Worm (Caenorhabditis elegans) whole organism, L3 larva: ENCODE results near the gene alg-2.

Experiments used
- R02D3.7 ChIP-seq: fragments of 150-350 bp; optimal IDR thresholded peaks from 2 replicates; lab custom pipeline; 2014; ENCODE audit warnings: missing biosample characterization, missing genetic modification characterization
- ZK546.5 ChIP-seq: sonication (generic microtip); optimal IDR thresholded peaks from 2 replicates; lab custom pipeline; 2017; ENCODE audit warnings: missing biosample characterization, missing genetic modification characterization
- aly-2 ChIP-seq: fragments of 150-350 bp; optimal IDR thresholded peaks from 2 replicates; lab custom pipeline; 2014; ENCODE audit warnings: missing biosample characterization, missing genetic modification characterization
- ama-1 ChIP-seq: fragments of 150-350 bp; optimal IDR thresholded peaks from 2 replicates; lab custom pipeline; 2018
- ceh-16 ChIP-seq: sonication (generic microtip); optimal IDR thresholded peaks from 2 replicates; lab custom pipeline; 2017; ENCODE audit warnings: missing biosample characterization, missing genetic modification characterization
- ceh-28 ChIP-seq: fragments of 150-350 bp; optimal IDR thresholded peaks from 2 replicates; lab custom pipeline; 2014; ENCODE audit warnings: missing biosample characterization, missing genetic modification reagents, missing genetic modification characterization
- ceh-82 ChIP-seq: fragments of 150-350 bp; optimal IDR thresholded peaks from 2 replicates; lab custom pipeline; 2014; ENCODE audit warnings: missing biosample characterization, missing genetic modification characterization
- daf-12 ChIP-seq: fragments of 150-350 bp; optimal IDR thresholded peaks from 2 replicates; lab custom pipeline; 2014; ENCODE audit warnings: missing biosample characterization, missing genetic modification reagents, missing genetic modification characterization
- egl-27 ChIP-seq: sonication (generic microtip); optimal IDR thresholded peaks from 4 replicates; lab custom pipeline; 2017; ENCODE audit warnings: missing biosample characterization, missing genetic modification reagents, missing genetic modification characterization
- egl-5 ChIP-seq: fragments of 150-350 bp; optimal IDR thresholded peaks from 2 replicates; lab custom pipeline; 2017; ENCODE audit warnings: missing biosample characterization, missing genetic modification reagents, missing genetic modification characterization, inconsistent platforms
- elt-2 ChIP-seq: sonication (generic microtip); optimal IDR thresholded peaks from 2 replicates; lab custom pipeline; 2016; ENCODE audit warnings: missing genetic modification reagents, mild to moderate bottlenecking, missing genetic modification characterization, missing compliant biosample characterization
- elt-3 ChIP-seq, 3 experiments: fragments of 150-350 bp in 1 of 3; sonication (generic microtip) in 2 of 3; optimal IDR thresholded peaks; 2 replicates in 2 of 3; 4 replicates in 1 of 3; lab custom pipeline; 2014 to 2017; ENCODE audit warnings: missing biosample characterization in 3 of 3, missing genetic modification characterization in 3 of 3
- fkh-10 ChIP-seq: sonication (generic microtip); optimal IDR thresholded peaks from 2 replicates; lab custom pipeline; 2017; ENCODE audit warnings: missing biosample characterization, missing genetic modification reagents, missing genetic modification characterization
- fkh-2 ChIP-seq: fragments of 150-350 bp; optimal IDR thresholded peaks from 2 replicates; lab custom pipeline; 2014; ENCODE audit warnings: missing biosample characterization, missing genetic modification reagents, missing genetic modification characterization
- fos-1 ChIP-seq: fragments of 150-350 bp; optimal IDR thresholded peaks from 2 replicates; lab custom pipeline; 2014; ENCODE audit warnings: missing biosample characterization, missing genetic modification characterization
- jun-1 ChIP-seq: fragments of 150-350 bp; optimal IDR thresholded peaks from 2 replicates; lab custom pipeline; 2014; ENCODE audit warnings: missing biosample characterization, missing genetic modification reagents, missing genetic modification characterization
- lin-15B ChIP-seq: fragments of 150-350 bp; optimal IDR thresholded peaks from 2 replicates; lab custom pipeline; 2014; ENCODE audit warnings: missing biosample characterization, missing genetic modification characterization
- lin-39 ChIP-seq: fragments of 150-350 bp; optimal IDR thresholded peaks from 2 replicates; lab custom pipeline; 2018; ENCODE audit warnings: missing biosample characterization, missing genetic modification reagents, missing genetic modification characterization
- mdl-1 ChIP-seq: fragments of 150-350 bp; optimal IDR thresholded peaks from 2 replicates; lab custom pipeline; 2014; ENCODE audit warnings: missing biosample characterization, missing genetic modification characterization
- mml-1 ChIP-seq: fragments of 150-350 bp; sonication (generic microtip); optimal IDR thresholded peaks from 3 replicates; lab custom pipeline; 2014; ENCODE audit warnings: missing biosample characterization, missing genetic modification characterization
- nfya-1 ChIP-seq: sonication (generic microtip); optimal IDR thresholded peaks from 2 replicates; lab custom pipeline; 2017; ENCODE audit warnings: missing genetic modification characterization, mild to moderate bottlenecking, missing compliant biosample characterization, antibody characterized with exemption, moderate library complexity; ENCODE audit not compliant: insufficient read depth
- nhr-12 ChIP-seq: fragments of 150-350 bp; optimal IDR thresholded peaks from 2 replicates; lab custom pipeline; 2014; ENCODE audit warnings: missing biosample characterization, missing genetic modification characterization
- nhr-23 ChIP-seq: fragments of 150-350 bp; optimal IDR thresholded peaks from 2 replicates; lab custom pipeline; 2014; ENCODE audit warnings: missing biosample characterization, missing genetic modification reagents, missing genetic modification characterization
- nhr-25 ChIP-seq: sonication (generic microtip); optimal IDR thresholded peaks from 2 replicates; lab custom pipeline; 2017; ENCODE audit warnings: missing biosample characterization, missing genetic modification characterization
- nhr-28 ChIP-seq: fragments of 150-350 bp; optimal IDR thresholded peaks from 2 replicates; lab custom pipeline; 2014; ENCODE audit warnings: missing biosample characterization, missing genetic modification characterization
- nhr-43 ChIP-seq: sonication (generic microtip); optimal IDR thresholded peaks from 2 replicates; lab custom pipeline; 2016; ENCODE audit warnings: mild to moderate bottlenecking, missing genetic modification characterization, missing compliant biosample characterization; ENCODE audit not compliant: poor library complexity, severe bottlenecking
- nhr-67 ChIP-seq: fragments of 150-350 bp; optimal IDR thresholded peaks from 2 replicates; lab custom pipeline; 2014; ENCODE audit warnings: missing biosample characterization, missing genetic modification characterization
- nhr-76 ChIP-seq: fragments of 150-350 bp; sonication (generic microtip); optimal IDR thresholded peaks from 5 replicates; lab custom pipeline; 2014; ENCODE audit warnings: missing biosample characterization, missing genetic modification characterization
- nhr-77 ChIP-seq: fragments of 150-350 bp; optimal IDR thresholded peaks from 2 replicates; lab custom pipeline; 2014; ENCODE audit warnings: missing biosample characterization, missing genetic modification characterization
- pha-4 ChIP-seq: fragments of 150-350 bp; optimal IDR thresholded peaks from 2 replicates; lab custom pipeline; 2014; ENCODE audit warnings: missing biosample characterization, missing genetic modification reagents, missing genetic modification characterization
- pqm-1 ChIP-seq: fragments of 150-350 bp; optimal IDR thresholded peaks from 2 replicates; lab custom pipeline; 2017; ENCODE audit warnings: missing biosample characterization, missing genetic modification characterization, inconsistent platforms
- snpc-4 ChIP-seq: fragments of 150-350 bp; optimal IDR thresholded peaks from 2 replicates; lab custom pipeline; 2014; ENCODE audit warnings: missing biosample characterization, missing genetic modification characterization
- tbx-2 ChIP-seq: sonication (generic microtip); optimal IDR thresholded peaks from 2 replicates; lab custom pipeline; 2016; ENCODE audit warnings: mild to moderate bottlenecking, missing genetic modification characterization, missing compliant biosample characterization
- unc-39 ChIP-seq: sonication (generic microtip); optimal IDR thresholded peaks from 4 replicates; lab custom pipeline; 2017; ENCODE audit warnings: missing biosample characterization, missing genetic modification characterization
- zag-1 ChIP-seq: fragments of 150-350 bp; optimal IDR thresholded peaks from 2 replicates; lab custom pipeline; 2014; ENCODE audit warnings: missing biosample characterization, missing genetic modification characterization
- ztf-11 ChIP-seq: fragments of 150-350 bp; optimal IDR thresholded peaks from 2 replicates; lab custom pipeline; 2014; ENCODE audit warnings: missing biosample characterization, missing genetic modification characterization

The alg-2 gene

ce11 chrII:913222-913722, 40.3 kb downstream of the alg-2 start, which contains the start of gene fbxc-33:
Gene fbxc-33 (plus strand): TSS chrII:913672.
- no peak for TF ChIP-seq ztf-11 (tag; lab: Kevin White, UChicago)
- no peak for TF ChIP-seq daf-12
- TF ChIP-seq egl-27 (tag; lab: Kevin White, UChicago), result no peak
- TF ChIP-seq aly-2 (tag; lab: Kevin White, UChicago), result no peak
- no peak for TF ChIP-seq nhr-25 (tag; lab: Kevin White, UChicago)
- no peak for TF ChIP-seq fos-1 (tag; lab: Kevin White, UChicago)
- no peak for TF ChIP-seq egl-5 (tag; lab: Kevin White, UChicago)
- no peak for TF ChIP-seq mdl-1 (tag; lab: Kevin White, UChicago)
- TF ChIP-seq ama-1 (lab: Kevin White, UChicago), result no peak
- TF ChIP-seq elt-2 (tag; lab: Kevin White, UChicago), result peak; percentile 41
- peak; percentile 36 for TF ChIP-seq snpc-4
- peak; percentile 65 for TF ChIP-seq lin-15B
- no peak for TF ChIP-seq nhr-76 (tag; lab: Kevin White, UChicago)

DNA sequence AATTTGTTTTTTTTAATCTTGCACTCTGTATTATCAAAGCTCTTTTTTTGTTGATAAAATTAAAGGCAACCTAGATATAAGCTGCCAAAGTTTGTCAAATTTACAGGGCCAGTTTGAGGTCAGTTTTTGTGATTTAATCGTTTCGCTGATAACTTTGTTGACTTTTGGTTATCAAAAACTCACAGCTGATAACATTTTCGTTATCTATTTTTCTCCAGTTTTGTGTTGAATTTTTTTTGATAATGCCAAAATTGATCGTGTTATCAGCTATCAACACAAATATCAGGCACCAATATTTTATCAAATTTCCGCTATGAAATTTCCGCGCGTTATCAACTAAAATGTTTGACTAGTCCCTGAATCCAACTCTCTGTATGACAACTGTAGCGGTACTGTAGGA, 42.2 kb downstream of the alg-2 start:
- TF ChIP-seq pqm-1 (tag; lab: Kevin White, UChicago) (peak; percentile 99), pha-4 (peak; percentile 95), jun-1 (tag; lab: Kevin White, UChicago) (peak; percentile 98), fos-1 (tag; lab: Kevin White, UChicago) (peak; percentile 49), egl-27 (tag; lab: Kevin White, UChicago) (peak; percentile 73), lin-15B (no peak), elt-2 (tag; lab: Kevin White, UChicago) (peak; percentile 100), fkh-2 (tag; lab: Kevin White, UChicago) (no peak), nhr-23 (tag; lab: Kevin White, UChicago) (no peak)
- TF ChIP-seq, all 47 proteins: peak for 6

DNA sequence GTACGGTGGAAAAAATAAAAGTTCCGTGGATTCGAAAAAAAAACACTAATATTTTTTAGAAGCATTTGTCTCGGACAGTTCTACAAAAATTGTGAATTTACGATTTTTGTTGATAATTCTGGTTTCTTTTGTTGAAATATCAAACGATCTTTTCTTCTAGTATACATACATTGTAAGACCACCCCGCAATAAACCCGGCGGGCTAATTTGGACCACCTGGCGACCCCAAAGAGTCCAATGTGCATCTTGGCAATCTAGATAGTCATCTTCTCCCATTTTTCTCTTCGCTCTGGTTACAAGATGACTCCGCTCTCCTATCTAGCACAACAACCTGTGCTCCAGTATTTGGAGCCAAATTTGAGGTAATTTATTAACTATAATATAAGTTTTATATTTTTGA, 42.8 kb downstream of the alg-2 start, which contains the start of gene fbxc-29:
TSS of gene fbxc-29 (plus strand) at position 301 of the 400 bp plus-strand sequence.
- TF ChIP-seq ceh-82 (tag; lab: Kevin White, UChicago) (no peak), nfya-1 (tag; lab: Kevin White, UChicago) (no peak), elt-3 (tag; optimal IDR thresholded peaks at IDR 0.05; lab: Kevin White, UChicago) (no peak), elt-2 (tag; lab: Kevin White, UChicago) (no peak), fkh-10 (GFP tag; lab: Kevin White, UChicago) (no peak), ama-1 (lab: Kevin White, UChicago) (no peak), nhr-25 (tag; lab: Kevin White, UChicago) (no peak), tbx-2 (tag; lab: Kevin White, UChicago) (no peak), fos-1 (tag; lab: Kevin White, UChicago) (no peak), unc-39 (tag; lab: Kevin White, UChicago) (no peak), nhr-28 (tag; lab: Kevin White, UChicago) (no peak), zag-1 (no peak), ceh-16 (tag; lab: Kevin White, UChicago) (no peak), ztf-11 (tag; lab: Kevin White, UChicago) (no peak), egl-5 (tag; lab: Kevin White, UChicago) (no peak), ceh-28 (tag; lab: Kevin White, UChicago) (no peak)

DNA sequence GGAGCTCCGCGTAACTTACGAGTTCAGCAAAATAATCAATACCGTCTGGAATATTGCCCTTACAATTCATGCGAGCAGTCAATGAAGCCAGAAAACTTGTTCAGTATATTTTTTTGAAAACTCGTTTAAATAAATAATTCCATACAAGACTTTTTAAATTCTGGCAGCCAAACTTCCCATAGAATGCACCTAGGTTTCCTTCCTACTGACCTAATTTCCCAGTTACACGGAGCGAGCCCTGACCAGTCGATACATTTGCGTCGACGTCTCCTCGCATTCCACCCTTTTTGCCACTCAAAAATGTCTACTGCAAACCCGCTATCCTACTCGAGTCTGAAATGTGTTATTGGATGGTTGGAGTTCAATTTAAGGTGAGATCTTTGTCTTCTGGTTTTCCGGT, 44.3 kb downstream of the alg-2 start, which contains the start of gene fbxc-30:
TSS of gene fbxc-30 (plus strand) at position 301 of the 400 bp plus-strand sequence.
- no peak for TF ChIP-seq egl-27 (tag; lab: Kevin White, UChicago)
- TF ChIP-seq lin-39, result no peak
- TF ChIP-seq nhr-25 (tag; lab: Kevin White, UChicago), result no peak
- no peak for TF ChIP-seq fkh-10 (GFP tag; lab: Kevin White, UChicago)
- TF ChIP-seq R02D3.7, result no peak
- no peak for TF ChIP-seq unc-39 (tag; lab: Kevin White, UChicago)
- no peak for TF ChIP-seq nfya-1 (tag; lab: Kevin White, UChicago)
- TF ChIP-seq mml-1 (tag; lab: Kevin White, UChicago), result no peak
- TF ChIP-seq pqm-1 (tag; lab: Kevin White, UChicago), result no peak
- TF ChIP-seq nhr-43 (tag; lab: Kevin White, UChicago), result no peak
- no peak for TF ChIP-seq nhr-23 (tag; lab: Kevin White, UChicago)
- TF ChIP-seq lin-15B, result no peak
- no peak for TF ChIP-seq fos-1 (tag; lab: Kevin White, UChicago)
- no peak for TF ChIP-seq nhr-12 (tag; lab: Kevin White, UChicago)
- no peak for TF ChIP-seq nhr-67 (tag; lab: Kevin White, UChicago)
- TF ChIP-seq ZK546.5 (tag; lab: Kevin White, UChicago), result no peak
- TF ChIP-seq snpc-4, result no peak
- TF ChIP-seq nhr-77 (tag; lab: Kevin White, UChicago), result no peak
- no peak for TF ChIP-seq jun-1 (tag; lab: Kevin White, UChicago)
- no peak for TF ChIP-seq mdl-1 (tag; lab: Kevin White, UChicago)
